Worm (Caenorhabditis elegans) whole organism, mixed stage, embryonic: ENCODE data around the gene W02A2.5.

Experiments used
- blmp-1 ChIP-seq: fragments of 150-350 bp; optimal IDR thresholded peaks from 2 replicates; lab custom pipeline; 2014; ENCODE audit warnings: missing biosample characterization, missing genetic modification characterization
- drap-1 ChIP-seq: fragments of 200-800 bp; sonication (Bioruptor generic); optimal IDR thresholded peaks from 3 replicates; lab custom pipeline; 2018; ENCODE audit warnings: mild to moderate bottlenecking, missing genetic modification characterization, missing compliant biosample characterization
- elt-1 ChIP-seq: sonication (generic microtip); optimal IDR thresholded peaks from 2 replicates; lab custom pipeline; 2017; ENCODE audit warnings: missing genetic modification characterization, mild to moderate bottlenecking, missing compliant biosample characterization, antibody characterized with exemption, moderate library complexity, borderline replicate concordance; ENCODE audit not compliant: insufficient read depth
- ham-2 ChIP-seq: fragments of 200-800 bp; sonication (Bioruptor generic); optimal IDR thresholded peaks from 2 replicates; lab custom pipeline; 2018; ENCODE audit warnings: mild to moderate bottlenecking, missing genetic modification characterization, missing compliant biosample characterization
- mep-1 ChIP-seq: fragments of 150-350 bp; optimal IDR thresholded peaks from 2 replicates; lab custom pipeline; 2017; ENCODE audit warnings: missing biosample characterization, missing genetic modification reagents, missing genetic modification characterization, inconsistent platforms
- snpc-4 ChIP-seq: fragments of 150-350 bp; optimal IDR thresholded peaks from 2 replicates; lab custom pipeline; 2014; ENCODE audit warnings: missing biosample characterization, missing genetic modification characterization

DNA sequence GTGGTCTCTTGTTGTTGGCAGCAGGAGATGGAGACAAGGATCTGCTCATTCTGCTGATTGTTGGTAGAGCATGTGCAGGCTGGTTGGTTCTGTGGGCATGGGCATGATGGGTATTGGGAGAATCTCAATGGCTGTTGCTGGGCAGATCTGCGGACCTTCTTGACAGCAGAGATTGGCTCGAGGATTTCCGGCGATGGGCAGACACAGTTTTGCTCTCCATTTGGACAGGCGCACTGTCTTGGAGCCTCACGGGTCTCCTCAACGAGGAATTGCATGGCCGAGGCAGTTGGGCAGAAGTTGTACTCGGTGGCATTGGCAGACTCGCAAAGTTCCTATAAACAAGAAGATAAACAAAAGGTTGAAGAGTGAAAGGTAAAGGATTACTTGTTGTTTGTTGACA lies 12.1 kb upstream of the W02A2.5 start:
- TF ChIP-seq drap-1 = no peak
- TF ChIP-seq elt-1 (tag; lab: Kevin White, UChicago) = no peak
- no peak for TF ChIP-seq snpc-4 (tag; lab: Kevin White, UChicago)
- TF ChIP-seq ham-2 (GFP tag; lab: Kevin White, UChicago) = no peak
- TF ChIP-seq mep-1 (tag; lab: Kevin White, UChicago) = no peak
- TF ChIP-seq blmp-1 (tag; lab: Kevin White, UChicago) = no peak
